Worm (Caenorhabditis elegans) whole organism, L4/young adult: ENCODE results near the gene C50E3.12.

Experiments
- dao-5 ChIP-seq: sonication (generic microtip); optimal IDR thresholded peaks from 2 replicates; lab custom pipeline; 2016; ENCODE audit warnings: missing genotype, missing genetic modification characterization, moderate library complexity, missing compliant biosample characterization
- him-1 ChIP-seq: sonication (generic microtip); optimal IDR thresholded peaks from 2 replicates; lab custom pipeline; 2016; ENCODE audit warnings: missing genotype, missing genetic modification reagents, missing genetic modification characterization, missing compliant biosample characterization

DNA sequence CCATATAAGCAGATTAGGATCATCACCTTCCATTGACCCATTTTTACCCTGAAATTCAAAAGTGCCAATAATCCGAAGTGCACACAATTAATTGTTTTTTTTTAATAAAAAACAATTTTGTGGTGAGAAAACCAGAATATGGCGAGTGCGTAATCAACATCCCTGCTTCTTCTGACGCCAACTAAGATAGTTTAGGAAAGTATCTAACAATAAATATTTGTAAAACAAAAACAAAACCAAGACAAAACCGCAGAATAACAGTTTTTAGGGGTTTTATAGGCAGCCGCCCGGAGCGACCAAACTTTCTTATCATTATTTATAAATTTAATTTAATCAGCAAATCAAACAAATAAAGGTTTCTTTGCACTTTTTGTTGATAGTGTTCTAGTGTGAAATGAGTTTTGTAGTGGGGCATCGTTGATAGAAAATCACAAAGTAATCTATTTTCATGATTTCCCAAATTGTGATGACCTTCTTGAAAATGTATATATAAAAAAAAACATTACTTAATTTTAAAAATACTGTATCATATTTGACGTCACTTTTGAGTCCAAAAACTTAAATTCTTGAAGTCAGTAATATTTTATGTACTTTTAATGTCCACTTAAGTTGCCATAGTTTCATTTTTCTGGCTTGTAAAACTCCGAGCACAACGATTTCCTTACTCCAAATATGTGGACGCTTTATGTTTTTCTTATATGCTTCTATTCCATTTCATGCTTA is 12.0 kb downstream of the C50E3.12 start, which contains the start of the genes folt-3 and clec-214:
- TF ChIP-seq him-1 (tag; lab: Kevin White, UChicago) (no peak), dao-5 (tag; lab: Kevin White, UChicago) (no peak)
